Worm (Caenorhabditis elegans) whole organism, young adult: ENCODE data around the gene M04G7.2.
A peak's percentile ranks its signal among the peaks of the same experiment; 100 is the strongest.

Experiments used
- D2030.7 ChIP-seq: fragments of 200-800 bp; sonication (Bioruptor generic); IDR thresholded peaks from 2 replicates; pipeline ENCODE4 v1.3.6; 2022; ENCODE audit warnings: missing genetic modification reagents, missing genetic modification characterization, missing compliant biosample characterization
- F10E7.11 ChIP-seq: sonication (generic microtip); optimal IDR thresholded peaks from 2 replicates; lab custom pipeline; 2017; ENCODE audit warnings: mild to moderate bottlenecking, missing genetic modification characterization, moderate library complexity, missing compliant biosample characterization
- F22D6.2 ChIP-seq: sonication (generic microtip); optimal IDR thresholded peaks from 2 replicates; lab custom pipeline; 2016; ENCODE audit warnings: mild to moderate bottlenecking, missing genetic modification characterization, missing compliant biosample characterization
- F23B12.7 ChIP-seq: sonication (generic microtip); optimal IDR thresholded peaks from 2 replicates; lab custom pipeline; 2017; ENCODE audit warnings: missing genetic modification characterization, mild to moderate bottlenecking, missing compliant biosample characterization, antibody characterized with exemption, moderate library complexity; ENCODE audit not compliant: insufficient read depth
- F37B4.10 ChIP-seq: fragments of 200-800 bp; sonication (Bioruptor generic); IDR thresholded peaks from 2 replicates; pipeline ENCODE4 v1.3.6; 2022; ENCODE audit warnings: missing genetic modification characterization, missing compliant biosample characterization
- F49E8.2 ChIP-seq: sonication (generic microtip); optimal IDR thresholded peaks from 3 replicates; lab custom pipeline; 2017; ENCODE audit warnings: missing genetic modification characterization, mild to moderate bottlenecking, missing compliant biosample characterization, antibody characterized with exemption, moderate library complexity; ENCODE audit not compliant: insufficient read depth
- F52B5.7 ChIP-seq: sonication (generic microtip); optimal IDR thresholded peaks from 2 replicates; lab custom pipeline; 2016; ENCODE audit warnings: mild to moderate bottlenecking, missing genetic modification characterization, missing compliant biosample characterization
- F55B11.4 ChIP-seq: sonication (generic microtip); optimal IDR thresholded peaks from 2 replicates; lab custom pipeline; 2016; ENCODE audit warnings: missing compliant biosample characterization, missing genetic modification characterization, borderline replicate concordance; ENCODE audit not compliant: insufficient read depth
- K11D2.4 ChIP-seq: fragments of 200-800 bp; sonication (Bioruptor generic); IDR thresholded peaks from 2 replicates; pipeline ENCODE4 v1.3.6; 2022; ENCODE audit warnings: missing genetic modification reagents, missing genetic modification characterization, missing compliant biosample characterization
- Y53G8AR.9 ChIP-seq: fragments of 200-800 bp; sonication (Bioruptor generic); conservative IDR thresholded peaks from 2 replicates; pipeline ENCODE4 v1.3.6; 2022; ENCODE audit warnings: missing genetic modification reagents, missing genetic modification characterization, missing compliant biosample characterization
- aptf-2 ChIP-seq: fragments of 200-800 bp; sonication (Bioruptor generic); conservative IDR thresholded peaks from 2 replicates; pipeline ENCODE4 v1.3.6; 2022; ENCODE audit warnings: missing genetic modification reagents, missing genetic modification characterization, missing compliant biosample characterization
- athp-1 ChIP-seq: sonication (generic microtip); optimal IDR thresholded peaks from 2 replicates; lab custom pipeline; 2017; ENCODE audit warnings: mild to moderate bottlenecking, missing genetic modification characterization, missing compliant biosample characterization
- attf-5 ChIP-seq: fragments of 200-800 bp; sonication (Bioruptor generic); optimal IDR thresholded peaks from 2 replicates; lab custom pipeline; 2018; ENCODE audit warnings: mild to moderate bottlenecking, missing genetic modification characterization, missing compliant biosample characterization
- attf-6 ChIP-seq: fragments of 200-800 bp; sonication (Bioruptor generic); IDR thresholded peaks from 2 replicates; pipeline ENCODE4 v1.3.6; 2022; ENCODE audit warnings: missing genetic modification reagents, missing genetic modification characterization, missing compliant biosample characterization
- bed-1 ChIP-seq: fragments of 200-800 bp; sonication (Bioruptor generic); IDR thresholded peaks from 2 replicates; pipeline ENCODE4 v1.3.6; 2022; ENCODE audit warnings: missing genetic modification reagents, missing genetic modification characterization, missing compliant biosample characterization
- ccch-3 ChIP-seq: fragments of 200-800 bp; sonication (Bioruptor generic); optimal IDR thresholded peaks from 2 replicates; lab custom pipeline; 2018; ENCODE audit warnings: mild to moderate bottlenecking, missing genetic modification characterization, missing compliant biosample characterization
- cebp-2 ChIP-seq: fragments of 200-800 bp; sonication (Bioruptor generic); IDR thresholded peaks from 2 replicates; pipeline ENCODE4 v1.3.6; 2022; ENCODE audit warnings: missing genetic modification characterization, missing compliant biosample characterization
- ceh-40 ChIP-seq: fragments of 200-800 bp; sonication (Bioruptor generic); IDR thresholded peaks from 2 replicates; pipeline ENCODE4 v1.3.6; 2022; ENCODE audit warnings: missing genetic modification characterization, missing compliant biosample characterization
- ceh-58 ChIP-seq: fragments of 200-800 bp; sonication (Bioruptor generic); IDR thresholded peaks from 2 replicates; pipeline ENCODE4 v1.3.6; 2022; ENCODE audit warnings: missing genetic modification characterization, missing compliant biosample characterization
- ceh-79 ChIP-seq: sonication (generic microtip); optimal IDR thresholded peaks from 2 replicates; lab custom pipeline; 2017; ENCODE audit warnings: mild to moderate bottlenecking, missing genetic modification characterization, missing compliant biosample characterization
- die-1 ChIP-seq: sonication (generic microtip); optimal IDR thresholded peaks from 2 replicates; lab custom pipeline; 2016; ENCODE audit warnings: missing genotype, mild to moderate bottlenecking, missing genetic modification characterization, missing compliant biosample characterization
- dpl-1 ChIP-seq: fragments of 150-350 bp; optimal IDR thresholded peaks from 2 replicates; lab custom pipeline; 2014; ENCODE audit warnings: missing biosample characterization, missing genetic modification reagents, missing genetic modification characterization
- egl-18 ChIP-seq: fragments of 200-800 bp; sonication (Bioruptor generic); IDR thresholded peaks from 2 replicates; pipeline ENCODE4 v1.3.6; 2022; ENCODE audit warnings: missing genetic modification reagents, missing genetic modification characterization, missing compliant biosample characterization
- egl-44 ChIP-seq: fragments of 200-800 bp; sonication (Bioruptor generic); IDR thresholded peaks from 2 replicates; pipeline ENCODE4 v1.3.6; 2022; ENCODE audit warnings: missing genetic modification reagents, missing genetic modification characterization, missing compliant biosample characterization
- egrh-3 ChIP-seq: fragments of 200-800 bp; sonication (Bioruptor generic); IDR thresholded peaks from 2 replicates; pipeline ENCODE4 v1.3.6; 2022; ENCODE audit warnings: missing genetic modification reagents, missing genetic modification characterization, missing compliant biosample characterization
- ets-4 ChIP-seq: fragments of 200-800 bp; sonication (Bioruptor generic); optimal IDR thresholded peaks from 2 replicates; lab custom pipeline; 2018; ENCODE audit warnings: mild to moderate bottlenecking, missing genetic modification characterization, missing compliant biosample characterization
- fkh-3 ChIP-seq: sonication (generic microtip); optimal IDR thresholded peaks from 2 replicates; lab custom pipeline; 2016; ENCODE audit warnings: mild to moderate bottlenecking, missing genetic modification characterization, missing compliant biosample characterization
- hrde-1 ChIP-seq: sonication (generic microtip); optimal IDR thresholded peaks from 2 replicates; lab custom pipeline; 2016; ENCODE audit warnings: missing genetic modification characterization, mild to moderate bottlenecking, missing compliant biosample characterization, moderate library complexity, missing genotype, missing genetic modification reagents, borderline replicate concordance
- lag-1 ChIP-seq: fragments of 200-800 bp; sonication (Bioruptor generic); IDR thresholded peaks from 2 replicates; pipeline ENCODE4 v1.3.6; 2022; ENCODE audit warnings: missing genetic modification reagents, missing genetic modification characterization, missing compliant biosample characterization
- mel-28 ChIP-seq: sonication (generic microtip); optimal IDR thresholded peaks from 2 replicates; lab custom pipeline; 2016; ENCODE audit warnings: borderline replicate concordance, mild to moderate bottlenecking, missing genetic modification characterization, missing compliant biosample characterization
- mes-4 ChIP-seq: sonication (generic microtip); optimal IDR thresholded peaks from 2 replicates; lab custom pipeline; 2016; ENCODE audit warnings: missing genotype, missing genetic modification characterization, missing compliant biosample characterization
- nfyb-1 ChIP-seq: fragments of 200-800 bp; sonication (Bioruptor generic); IDR thresholded peaks from 2 replicates; pipeline ENCODE4 v1.3.6; 2022; ENCODE audit warnings: missing genetic modification reagents, missing genetic modification characterization, missing compliant biosample characterization
- nhr-179 ChIP-seq: sonication (generic microtip); optimal IDR thresholded peaks from 2 replicates; lab custom pipeline; 2016; ENCODE audit warnings: mild to moderate bottlenecking, missing genetic modification characterization, missing compliant biosample characterization
- nhr-27 ChIP-seq: fragments of 200-800 bp; sonication (Bioruptor generic); optimal IDR thresholded peaks from 2 replicates; lab custom pipeline; 2018; ENCODE audit warnings: mild to moderate bottlenecking, missing genetic modification characterization, moderate library complexity, missing compliant biosample characterization
- nhr-90 ChIP-seq: sonication (generic microtip); optimal IDR thresholded peaks from 2 replicates; lab custom pipeline; 2016; ENCODE audit warnings: missing genotype, mild to moderate bottlenecking, missing genetic modification characterization, missing compliant biosample characterization
- rec-8 ChIP-seq, 2 experiments: sonication (generic microtip); optimal IDR thresholded peaks; 2 replicates each; lab custom pipeline; 2016; ENCODE audit warnings: mild to moderate bottlenecking in 2 of 2, missing genetic modification characterization in 2 of 2, missing genetic modification reagents in 2 of 2, missing genotype in 2 of 2, missing biosample characterization in 1 of 2, missing compliant biosample characterization in 1 of 2, moderate library complexity in 1 of 2
- repo-1 ChIP-seq: sonication (generic microtip); optimal IDR thresholded peaks from 2 replicates; lab custom pipeline; 2017; ENCODE audit warnings: mild to moderate bottlenecking, missing genetic modification characterization, missing compliant biosample characterization
- sea-2 ChIP-seq: fragments of 200-800 bp; sonication (Bioruptor generic); IDR thresholded peaks from 2 replicates; pipeline ENCODE4 v1.3.6; 2022; ENCODE audit warnings: missing genetic modification characterization, missing compliant biosample characterization
- snpc-1.3 ChIP-seq: sonication (generic microtip); optimal IDR thresholded peaks from 2 replicates; lab custom pipeline; 2017; ENCODE audit warnings: missing genetic modification characterization, mild to moderate bottlenecking, missing compliant biosample characterization, antibody characterized with exemption, moderate library complexity, missing genotype, missing genetic modification reagents; ENCODE audit not compliant: insufficient read depth
- somi-1 ChIP-seq: fragments of 200-800 bp; sonication (Bioruptor generic); optimal IDR thresholded peaks from 2 replicates; lab custom pipeline; 2018; ENCODE audit warnings: mild to moderate bottlenecking, missing genetic modification characterization, missing compliant biosample characterization
- sptf-2 ChIP-seq: fragments of 200-800 bp; sonication (Bioruptor generic); optimal IDR thresholded peaks from 2 replicates; lab custom pipeline; 2018; ENCODE audit warnings: mild to moderate bottlenecking, missing genetic modification characterization, missing compliant biosample characterization
- tlf-1 ChIP-seq: fragments of 200-800 bp; sonication (Bioruptor generic); optimal IDR thresholded peaks from 2 replicates; lab custom pipeline; 2018; ENCODE audit warnings: mild to moderate bottlenecking, missing genetic modification characterization, missing compliant biosample characterization
- unc-62 ChIP-seq: fragments of 150-350 bp; optimal IDR thresholded peaks from 2 replicates; lab custom pipeline; 2014; ENCODE audit warnings: missing biosample characterization, missing genetic modification reagents, missing genetic modification characterization
- xnd-1 ChIP-seq: sonication (generic microtip); optimal IDR thresholded peaks from 2 replicates; lab custom pipeline; 2016; ENCODE audit warnings: missing genotype, missing genetic modification reagents, missing genetic modification characterization, missing compliant biosample characterization
- zfh-2 ChIP-seq: fragments of 200-800 bp; sonication (Bioruptor generic); conservative IDR thresholded peaks from 2 replicates; pipeline ENCODE4 v1.3.6; 2022; ENCODE audit warnings: missing genetic modification reagents, missing genetic modification characterization, missing compliant biosample characterization
- ztf-25 ChIP-seq: fragments of 200-800 bp; sonication (Bioruptor generic); IDR thresholded peaks from 2 replicates; pipeline ENCODE4 v1.3.6; 2022; ENCODE audit warnings: missing genetic modification reagents, missing genetic modification characterization, missing compliant biosample characterization
- ztf-3 ChIP-seq: fragments of 200-800 bp; sonication (Bioruptor generic); optimal IDR thresholded peaks from 2 replicates; lab custom pipeline; 2018; ENCODE audit warnings: mild to moderate bottlenecking, missing genetic modification characterization, missing compliant biosample characterization
- ztf-6 ChIP-seq: fragments of 200-800 bp; sonication (Bioruptor generic); IDR thresholded peaks from 2 replicates; pipeline ENCODE4 v1.3.6; 2022; ENCODE audit warnings: missing genetic modification reagents, missing genetic modification characterization, missing compliant biosample characterization

M04G7.2 gene

ce11 chrIV:419674-420073 lies 41.2 kb downstream of the M04G7.2 start, which contains the start of gene eri-1 (continued):
- TF ChIP-seq athp-1 (tag; lab: Kevin White, UChicago): peak; percentile 57
- TF ChIP-seq ccch-3 (GFP tag; lab: Kevin White, UChicago): no peak
- no peak for TF ChIP-seq F55B11.4 (tag; lab: Kevin White, UChicago)
- TF ChIP-seq cebp-2 (GFP tag; lab: Robert Waterston, UW): no peak
- no peak for TF ChIP-seq attf-5 (GFP tag; lab: Kevin White, UChicago)
- peak; percentile 37; the same call in 1 of the 2 replicates for TF ChIP-seq Y53G8AR.9 (GFP tag; lab: Robert Waterston, UW)
- TF ChIP-seq ets-4 (GFP tag; lab: Kevin White, UChicago): no peak
- no peak for TF ChIP-seq F22D6.2
- no peak for TF ChIP-seq snpc-1.3 (tag; lab: Kevin White, UChicago)
- TF ChIP-seq egrh-3 (GFP tag; lab: Robert Waterston, UW): no peak
- TF ChIP-seq zfh-2 (GFP tag; lab: Robert Waterston, UW): no peak
- TF ChIP-seq rec-8 (tag; optimal IDR thresholded peaks at IDR 0.05; lab: Kevin White, UChicago): no peak
- TF ChIP-seq lag-1 (GFP tag; lab: Robert Waterston, UW): no peak
- no peak for TF ChIP-seq F23B12.7 (tag; lab: Kevin White, UChicago)
- TF ChIP-seq ztf-3 (GFP tag; lab: Kevin White, UChicago): no peak
- TF ChIP-seq nhr-27 (tag; lab: Kevin White, UChicago): no peak
- no peak for TF ChIP-seq F37B4.10 (GFP tag; lab: Robert Waterston, UW)
- TF ChIP-seq dpl-1 (GFP tag; lab: Kevin White, UChicago): no peak
- TF ChIP-seq bed-1 (GFP tag; lab: Robert Waterston, UW): no peak
- TF ChIP-seq ceh-58 (GFP tag; lab: Robert Waterston, UW): no peak
- no peak for TF ChIP-seq egl-18 (GFP tag; lab: Robert Waterston, UW)
- TF ChIP-seq nfyb-1 (GFP tag; lab: Robert Waterston, UW): no peak
- no peak for TF ChIP-seq mel-28
- TF ChIP-seq attf-6: 0 out of 2 replicates have a peak, but pooled peaks have one; percentile 32
- peak; percentile 12 for TF ChIP-seq F52B5.7 (tag; lab: Kevin White, UChicago)
- TF ChIP-seq fkh-3 (tag; lab: Kevin White, UChicago): no peak
- no peak for TF ChIP-seq somi-1 (GFP tag; lab: Kevin White, UChicago)
- no peak for TF ChIP-seq sea-2 (GFP tag; lab: Robert Waterston, UW)
- no peak for TF ChIP-seq ceh-40 (GFP tag; lab: Robert Waterston, UW)
- peak; percentile 16 for TF ChIP-seq F10E7.11
- TF ChIP-seq unc-62 (GFP tag; lab: Kevin White, UChicago): no peak
- TF ChIP-seq mes-4 (tag; lab: Kevin White, UChicago): no peak
- 0 out of 2 replicates have a peak, but pooled peaks have one; percentile 32 for TF ChIP-seq D2030.7
- no peak for TF ChIP-seq nhr-90 (tag; lab: Kevin White, UChicago)

- TF ChIP-seq hrde-1 (tag; lab: Kevin White, UChicago): no peak
- no peak for TF ChIP-seq egl-44
- 0 out of 2 replicates have a peak, but pooled peaks have one; percentile 13 for TF ChIP-seq K11D2.4 (GFP tag; lab: Robert Waterston, UW)
- no peak for TF ChIP-seq xnd-1 (tag; lab: Kevin White, UChicago)
- no peak for TF ChIP-seq aptf-2 (GFP tag; lab: Robert Waterston, UW)
- no peak for TF ChIP-seq fkh-3 (tag; lab: Kevin White, UChicago)
- no peak for TF ChIP-seq nhr-179
- no peak for TF ChIP-seq D2030.7
- no peak for TF ChIP-seq tlf-1
- TF ChIP-seq ceh-58 (GFP tag; lab: Robert Waterston, UW): no peak
- no peak for TF ChIP-seq nhr-27 (tag; lab: Kevin White, UChicago)
- no peak for TF ChIP-seq F49E8.2 (tag; lab: Kevin White, UChicago)
- TF ChIP-seq repo-1 (tag; lab: Kevin White, UChicago): no peak
- TF ChIP-seq die-1 (tag; lab: Kevin White, UChicago): no peak
- TF ChIP-seq sptf-2 (GFP tag; lab: Kevin White, UChicago): no peak
- TF ChIP-seq ztf-6 (GFP tag; lab: Robert Waterston, UW): no peak
- TF ChIP-seq mel-28: no peak
- TF ChIP-seq ztf-25 (GFP tag; lab: Robert Waterston, UW): no peak
- no peak for TF ChIP-seq ceh-79 (tag; lab: Kevin White, UChicago)
- TF ChIP-seq rec-8 (tag; optimal IDR thresholded peaks at IDR 0.05; lab: Kevin White, UChicago): no peak
Measured at ce11 chrIV:410420-410891, 50.4 kb downstream of the M04G7.2 start, which contains the start of gene T07A9.12. Gene T07A9.12 (plus strand): TSS chrIV:410867.
